Worm (Caenorhabditis elegans): Measurements from ENCODE around the gene mrp-4.

Gene mrp-4

ce11 chrX:9883837-9884324 is at the start of gene mrp-4:
Gene mrp-4, plus strand, starts transcription at chrX:9884274.
- TF ChIP-seq F13C5.2 (tag; optimal IDR thresholded peaks at IDR 0.05) (no peak), tbx-11 (GFP tag; IDR thresholded peaks at IDR 0.05) (no peak), hnd-1 (tag; optimal IDR thresholded peaks at IDR 0.05) (no peak), hmg-4 (GFP tag; optimal IDR thresholded peaks at IDR 0.05) (no peak), ets-7 (tag; optimal IDR thresholded peaks at IDR 0.05) (no peak), pes-1 (GFP tag; IDR thresholded peaks at IDR 0.05) (no peak), hmbx-1 (tag; optimal IDR thresholded peaks at IDR 0.05) (no peak), ceh-13 (GFP tag; optimal IDR thresholded peaks at IDR 0.05) (no peak), tra-4 (tag; optimal IDR thresholded peaks at IDR 0.05) (no peak), sea-1 (GFP tag; conservative IDR thresholded peaks at IDR 0.05) (no peak), flt-1 (GFP tag; IDR thresholded peaks at IDR 0.05) (no peak), ama-1 (optimal IDR thresholded peaks at IDR 0.05) (no peak)

DNA sequence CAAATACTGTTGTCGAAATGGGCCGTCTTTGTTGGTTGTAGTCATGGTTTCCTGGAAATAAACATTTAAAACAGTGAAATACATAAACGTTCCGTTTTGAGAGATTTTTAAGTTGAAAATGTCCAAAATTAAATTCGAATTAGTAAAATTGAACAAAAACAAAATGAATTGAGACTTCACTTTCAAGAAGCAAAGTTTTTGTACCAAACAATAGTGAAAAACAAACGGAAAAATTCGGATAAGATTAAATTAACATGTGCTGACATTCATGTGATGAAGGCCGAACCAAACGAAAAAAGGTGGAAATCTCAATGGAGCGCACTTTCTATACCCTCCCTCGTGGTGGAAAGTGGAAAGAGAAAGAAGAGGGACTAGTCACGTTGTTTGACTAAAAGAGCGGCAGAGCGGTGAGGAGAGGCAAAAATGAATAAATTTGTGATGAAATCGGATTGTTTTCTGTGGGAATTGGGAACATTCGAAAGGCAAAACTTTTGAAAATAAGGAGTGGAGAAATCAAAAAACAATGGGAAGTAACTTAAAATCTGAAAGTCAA is 46.0 kb upstream of the mrp-4 start, which contains the start of gene ipla-2:
ipla-2 (minus strand) TSS at position 51 of the 553 bp plus-strand sequence.
- peak; percentile 47 for TF ChIP-seq F13C5.2 (tag; optimal IDR thresholded peaks at IDR 0.05)
- TF ChIP-seq scrt-1 (GFP tag; IDR thresholded peaks at IDR 0.05) = no peak

ce11 chrX:9840864-9841263 is 43.2 kb upstream of the mrp-4 start:
- TF ChIP-seq ets-7 (tag; optimal IDR thresholded peaks at IDR 0.05) (no peak), flt-1 (GFP tag; IDR thresholded peaks at IDR 0.05) (no peak), pes-1 (GFP tag; IDR thresholded peaks at IDR 0.05) (no peak), ama-1 (optimal IDR thresholded peaks at IDR 0.05) (no peak), ceh-36 (tag; optimal IDR thresholded peaks at IDR 0.05) (no peak), aly-1 (tag; optimal IDR thresholded peaks at IDR 0.05) (no peak), hmbx-1 (tag; optimal IDR thresholded peaks at IDR 0.05) (no peak), ceh-13 (GFP tag; optimal IDR thresholded peaks at IDR 0.05) (no peak), F13C5.2 (tag; optimal IDR thresholded peaks at IDR 0.05) (no peak), tbx-11 (GFP tag; IDR thresholded peaks at IDR 0.05) (no peak), sea-1 (GFP tag; conservative IDR thresholded peaks at IDR 0.05) (no peak), hmg-4 (GFP tag; optimal IDR thresholded peaks at IDR 0.05) (no peak), B0310.2 (tag; optimal IDR thresholded peaks at IDR 0.05) (no peak), hnd-1 (tag; optimal IDR thresholded peaks at IDR 0.05) (no peak), scrt-1 (GFP tag; IDR thresholded peaks at IDR 0.05) (no peak), tbx-37 (GFP tag; conservative IDR thresholded peaks at IDR 0.05) (no peak), tra-4 (tag; optimal IDR thresholded peaks at IDR 0.05) (no peak)

- TF ChIP-seq sea-1 (GFP tag; conservative IDR thresholded peaks at IDR 0.05) (no peak), ama-1 (optimal IDR thresholded peaks at IDR 0.05) (no peak), tbx-37 (GFP tag; conservative IDR thresholded peaks at IDR 0.05) (no peak), hmbx-1 (tag; optimal IDR thresholded peaks at IDR 0.05) (no peak), hmg-4 (GFP tag; optimal IDR thresholded peaks at IDR 0.05) (no peak), ceh-36 (tag; optimal IDR thresholded peaks at IDR 0.05) (no peak), ceh-13 (GFP tag; optimal IDR thresholded peaks at IDR 0.05) (no peak), scrt-1 (GFP tag; IDR thresholded peaks at IDR 0.05) (no peak), ets-7 (tag; optimal IDR thresholded peaks at IDR 0.05) (no peak), flt-1 (GFP tag; IDR thresholded peaks at IDR 0.05) (no peak), aly-1 (tag; optimal IDR thresholded peaks at IDR 0.05) (no peak), hnd-1 (tag; optimal IDR thresholded peaks at IDR 0.05) (no peak), F13C5.2 (tag; optimal IDR thresholded peaks at IDR 0.05) (no peak), B0310.2 (tag; optimal IDR thresholded peaks at IDR 0.05) (no peak), tra-4 (tag; optimal IDR thresholded peaks at IDR 0.05) (no peak), tbx-11 (GFP tag; IDR thresholded peaks at IDR 0.05) (no peak), pes-1 (GFP tag; IDR thresholded peaks at IDR 0.05) (no peak)
Measured at ce11 chrX:9842102-9842501, 42.0 kb upstream of the mrp-4 start.

DNA sequence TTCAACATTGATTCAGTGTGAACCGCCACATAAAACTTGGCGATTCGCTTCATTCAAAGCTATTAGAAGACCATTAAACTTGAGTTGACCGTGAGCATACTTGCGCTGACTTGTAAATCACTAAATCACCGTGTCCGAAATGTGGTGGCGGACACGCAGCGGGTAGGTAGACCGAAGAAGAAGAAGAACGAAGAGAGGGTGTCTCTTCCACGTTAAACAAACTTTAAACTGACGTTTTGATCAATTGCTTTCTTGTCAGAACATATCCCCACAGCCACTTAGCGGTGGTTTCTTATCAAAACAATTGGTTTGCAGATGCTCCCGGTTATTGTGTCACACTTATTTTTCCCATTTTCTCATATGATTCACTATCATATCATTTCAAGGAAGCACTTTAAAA is 40.5 kb upstream of the mrp-4 start:
- no peak for TF ChIP-seq flt-1 (GFP tag; IDR thresholded peaks at IDR 0.05)
- TF ChIP-seq ets-7 (tag; optimal IDR thresholded peaks at IDR 0.05) = no peak
- TF ChIP-seq tbx-11 (GFP tag; IDR thresholded peaks at IDR 0.05) = no peak
- TF ChIP-seq scrt-1 (GFP tag; IDR thresholded peaks at IDR 0.05) = no peak
- no peak for TF ChIP-seq hnd-1 (tag; optimal IDR thresholded peaks at IDR 0.05)
- no peak for TF ChIP-seq aly-1 (tag; optimal IDR thresholded peaks at IDR 0.05)
- TF ChIP-seq F13C5.2 (tag; optimal IDR thresholded peaks at IDR 0.05) = no peak
- TF ChIP-seq pes-1 (GFP tag; IDR thresholded peaks at IDR 0.05) = no peak
- TF ChIP-seq B0310.2 (tag; optimal IDR thresholded peaks at IDR 0.05) = no peak
- TF ChIP-seq hmbx-1 (tag; optimal IDR thresholded peaks at IDR 0.05) = no peak
- TF ChIP-seq ceh-36 (tag; optimal IDR thresholded peaks at IDR 0.05) = no peak
- no peak for TF ChIP-seq hmg-4 (GFP tag; optimal IDR thresholded peaks at IDR 0.05)
- TF ChIP-seq tra-4 (tag; optimal IDR thresholded peaks at IDR 0.05) = no peak
- TF ChIP-seq tbx-37 (GFP tag; conservative IDR thresholded peaks at IDR 0.05) = no peak

- TF ChIP-seq hnd-1 (tag; optimal IDR thresholded peaks at IDR 0.05) = no peak
- TF ChIP-seq ama-1 (optimal IDR thresholded peaks at IDR 0.05) = no peak
- no peak for TF ChIP-seq flt-1 (GFP tag; IDR thresholded peaks at IDR 0.05)
- TF ChIP-seq ets-7 (tag; optimal IDR thresholded peaks at IDR 0.05) = no peak
- TF ChIP-seq hmbx-1 (tag; optimal IDR thresholded peaks at IDR 0.05) = no peak
- TF ChIP-seq tra-4 (tag; optimal IDR thresholded peaks at IDR 0.05) = no peak
- TF ChIP-seq F13C5.2 (tag; optimal IDR thresholded peaks at IDR 0.05) = no peak
- TF ChIP-seq B0310.2 (tag; optimal IDR thresholded peaks at IDR 0.05) = no peak
- no peak for TF ChIP-seq scrt-1 (GFP tag; IDR thresholded peaks at IDR 0.05)
- TF ChIP-seq sea-1 (GFP tag; conservative IDR thresholded peaks at IDR 0.05) = no peak
- no peak for TF ChIP-seq pes-1 (GFP tag; IDR thresholded peaks at IDR 0.05)
Measured at ce11 chrX:9845916-9846315, 38.2 kb upstream of the mrp-4 start.

- TF ChIP-seq ama-1 (optimal IDR thresholded peaks at IDR 0.05) = no peak
- no peak for TF ChIP-seq F13C5.2 (tag; optimal IDR thresholded peaks at IDR 0.05)
- no peak for TF ChIP-seq sea-1 (GFP tag; conservative IDR thresholded peaks at IDR 0.05)
- TF ChIP-seq tra-4 (tag; optimal IDR thresholded peaks at IDR 0.05) = no peak
- TF ChIP-seq hmbx-1 (tag; optimal IDR thresholded peaks at IDR 0.05) = no peak
- TF ChIP-seq scrt-1 (GFP tag; IDR thresholded peaks at IDR 0.05) = no peak
- TF ChIP-seq ceh-36 (tag; optimal IDR thresholded peaks at IDR 0.05) = peak; percentile 34
Measured at ce11 chrX:9846975-9847374, 37.1 kb upstream of the mrp-4 start, which contains the start of gene vab-15. Gene vab-15, plus strand, starts transcription at chrX:9847275.
